Worm (Caenorhabditis elegans): ENCODE data around the gene str-246.

ce11 chrIII:11063259-11063658 lies 14.2 kb upstream of the str-246 start, which contains the start of gene rsa-2:
- peak; percentile 4 for TF ChIP-seq W03F9.2 (tag; optimal IDR thresholded peaks at IDR 0.05)
- no peak for TF ChIP-seq him-1 (tag; optimal IDR thresholded peaks at IDR 0.05)

Measured in whole organism, L4/young adult.